Worm (Caenorhabditis elegans) whole organism, midembryonic: ENCODE data around the gene K08E4.2.

Source experiments
- T22C8.4 ChIP-seq: fragments of 200-800 bp; sonication (Bioruptor generic); IDR thresholded peaks from 2 replicates; pipeline ENCODE4 v1.3.6; 2022; ENCODE audit warnings: missing genetic modification characterization, missing compliant biosample characterization
- cog-1 ChIP-seq: sonication (generic microtip); optimal IDR thresholded peaks from 2 replicates; lab custom pipeline; 2016; ENCODE audit warnings: missing genetic modification characterization, missing compliant biosample characterization
- flt-1 ChIP-seq: fragments of 200-800 bp; sonication (Bioruptor generic); IDR thresholded peaks from 2 replicates; pipeline ENCODE4 v1.3.6; 2022; ENCODE audit warnings: missing genetic modification characterization, missing compliant biosample characterization
- klf-2 ChIP-seq: fragments of 200-800 bp; sonication (Bioruptor generic); conservative IDR thresholded peaks from 2 replicates; pipeline ENCODE4 v1.3.6; 2022; ENCODE audit warnings: missing genetic modification reagents, missing genetic modification characterization, missing compliant biosample characterization
- med-1 ChIP-seq: sonication (generic microtip); optimal IDR thresholded peaks from 2 replicates; lab custom pipeline; 2017; ENCODE audit warnings: missing genetic modification characterization, mild to moderate bottlenecking, missing compliant biosample characterization, antibody characterized with exemption, missing genetic modification reagents; ENCODE audit not compliant: insufficient read depth
- ref-1 ChIP-seq: fragments of 200-800 bp; sonication (Bioruptor generic); conservative IDR thresholded peaks from 2 replicates; pipeline ENCODE4 v1.3.6; 2022; ENCODE audit warnings: missing genetic modification reagents, missing genetic modification characterization, missing compliant biosample characterization
- tab-1 ChIP-seq: fragments of 200-800 bp; sonication (Bioruptor generic); IDR thresholded peaks from 2 replicates; pipeline ENCODE4 v1.3.6; 2022; ENCODE audit warnings: missing genetic modification characterization, missing compliant biosample characterization
- ztf-23 ChIP-seq: fragments of 200-800 bp; sonication (Bioruptor generic); IDR thresholded peaks from 2 replicates; pipeline ENCODE4 v1.3.6; 2022; ENCODE audit warnings: missing genetic modification reagents, missing genetic modification characterization, missing compliant biosample characterization
- ztf-29 ChIP-seq: fragments of 200-800 bp; sonication (Bioruptor generic); IDR thresholded peaks from 2 replicates; pipeline ENCODE4 v1.3.6; 2022; ENCODE audit warnings: missing genetic modification reagents, missing genetic modification characterization, missing compliant biosample characterization

ce11 chrIV:12033985-12034384 is 22.5 kb downstream of the K08E4.2 start, which contains the start of gene sqst-1:
- TF ChIP-seq med-1 (no peak), flt-1 (GFP tag; lab: Robert Waterston, UW) (no peak), ztf-29 (GFP tag; lab: Robert Waterston, UW) (no peak), ref-1 (GFP tag; lab: Robert Waterston, UW) (no peak), cog-1 (tag; lab: Kevin White, UChicago) (no peak), ztf-23 (no peak), klf-2 (no peak), T22C8.4 (no peak), tab-1 (GFP tag; lab: Robert Waterston, UW) (no peak)
